Fruit fly (Drosophila melanogaster) whole organism: Measurements from ENCODE around the gene VhaAC39-2.

Experiments used
- EcR ChIP-seq, 2 experiments: fragments of >200 bp; optimal IDR thresholded peaks; 2 replicates each; lab custom pipeline; 2017; ENCODE audit warnings: missing biosample characterization in 2 of 2, missing genetic modification characterization in 2 of 2, missing genetic modification reagents in 2 of 2
- pan ChIP-seq: fragments of >200 bp; optimal IDR thresholded peaks from 2 replicates; lab custom pipeline; 2017
- usp ChIP-seq: fragments of >200 bp; optimal IDR thresholded peaks from 2 replicates; lab custom pipeline; 2017; ENCODE audit warnings: missing biosample characterization, missing genetic modification characterization, mixed read lengths

DNA sequence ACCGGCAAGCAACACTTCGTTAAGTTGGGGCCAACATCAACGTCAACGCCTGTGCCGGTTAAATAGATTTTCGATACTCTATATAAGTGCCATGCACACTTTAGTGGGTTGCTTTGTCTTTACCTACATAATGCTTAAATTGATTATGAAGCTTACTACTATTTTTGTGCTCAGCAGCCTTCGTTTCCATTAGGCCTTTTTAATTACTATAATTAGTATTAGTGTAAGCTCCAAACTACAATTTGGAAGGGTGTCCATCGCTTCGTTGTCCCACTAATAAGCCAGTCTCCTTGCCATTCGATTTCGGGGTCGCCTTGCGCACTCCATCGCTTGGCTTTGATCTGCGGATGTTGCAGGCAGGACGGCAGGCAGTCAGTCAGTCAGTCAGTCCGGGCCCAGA, 11.5 kb downstream of the VhaAC39-2 start:
- TF ChIP-seq pan (no peak), usp (GFP tag; lab: Kevin White, UChicago) (no peak), EcR (GFP tag; optimal IDR thresholded peaks at IDR 0.05; lab: Kevin White, UChicago) (no peak)
